Fruit fly (Drosophila melanogaster): Measurements from ENCODE around the gene CG13373.

DNA sequence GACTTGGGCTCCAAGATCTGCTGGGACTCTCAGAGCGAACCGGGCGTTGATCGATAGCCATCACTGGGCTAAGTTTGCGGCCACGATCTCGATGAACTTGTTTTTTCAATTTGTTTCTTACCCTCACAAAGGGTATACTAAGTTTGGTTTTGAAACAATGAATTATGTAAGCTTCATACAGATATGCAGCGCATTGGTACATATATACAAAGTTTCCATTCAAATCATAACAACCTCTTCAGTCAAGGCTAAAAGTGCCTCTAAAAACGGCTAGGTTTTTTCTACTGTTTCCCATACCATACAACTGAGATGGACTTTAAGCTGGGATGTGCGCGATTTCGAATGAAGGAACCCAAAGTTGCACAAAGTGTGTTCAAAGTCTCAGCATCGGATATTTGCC, 35.5 kb upstream of the CG13373 start:
- TF ChIP-seq psq (optimal IDR thresholded peaks at IDR 0.05) (no peak), Sin3A (optimal IDR thresholded peaks at IDR 0.05) (no peak), insv (optimal IDR thresholded peaks at IDR 0.05) (no peak), ttk (optimal IDR thresholded peaks at IDR 0.05) (no peak)
